Worm (Caenorhabditis elegans) whole organism, midembryonic: ENCODE data around the gene F22B3.5.

ENCODE experiments used
- T22C8.4 ChIP-seq: fragments of 200-800 bp; sonication (Bioruptor generic); IDR thresholded peaks from 2 replicates; pipeline ENCODE4 v1.3.6; 2022; ENCODE audit warnings: missing genetic modification characterization, missing compliant biosample characterization
- cog-1 ChIP-seq: sonication (generic microtip); optimal IDR thresholded peaks from 2 replicates; lab custom pipeline; 2016; ENCODE audit warnings: missing genetic modification characterization, missing compliant biosample characterization
- flt-1 ChIP-seq: fragments of 200-800 bp; sonication (Bioruptor generic); IDR thresholded peaks from 2 replicates; pipeline ENCODE4 v1.3.6; 2022; ENCODE audit warnings: missing genetic modification characterization, missing compliant biosample characterization
- med-1 ChIP-seq: sonication (generic microtip); optimal IDR thresholded peaks from 2 replicates; lab custom pipeline; 2017; ENCODE audit warnings: missing genetic modification characterization, mild to moderate bottlenecking, missing compliant biosample characterization, antibody characterized with exemption, missing genetic modification reagents; ENCODE audit not compliant: insufficient read depth
- ztf-23 ChIP-seq: fragments of 200-800 bp; sonication (Bioruptor generic); IDR thresholded peaks from 2 replicates; pipeline ENCODE4 v1.3.6; 2022; ENCODE audit warnings: missing genetic modification reagents, missing genetic modification characterization, missing compliant biosample characterization

DNA sequence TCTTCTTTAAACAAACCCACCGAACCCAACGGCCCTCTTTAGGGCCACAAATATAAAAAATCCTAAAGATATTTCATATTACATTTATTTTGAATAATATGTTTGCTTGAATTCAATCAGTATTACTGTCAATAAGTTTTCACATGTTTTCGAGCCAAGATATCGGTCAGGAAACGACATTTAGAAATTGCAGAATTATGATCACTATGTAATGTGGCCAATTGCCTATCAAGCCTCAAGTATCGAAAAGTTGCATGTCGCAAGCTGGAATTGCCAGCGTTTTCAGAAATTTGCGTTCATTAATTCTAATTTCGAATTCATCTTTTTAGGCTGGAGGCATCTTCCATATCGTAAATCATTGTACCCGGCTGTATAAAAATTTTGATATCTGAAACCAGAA, 15.1 kb downstream of the F22B3.5 start:
- no peak for TF ChIP-seq ztf-23 (GFP tag; lab: Robert Waterston, UW)
- no peak for TF ChIP-seq med-1 (GFP tag; lab: Kevin White, UChicago)
- no peak for TF ChIP-seq flt-1
- TF ChIP-seq T22C8.4 (GFP tag; lab: Robert Waterston, UW): no peak
- TF ChIP-seq cog-1: no peak
